Worm (Caenorhabditis elegans) whole organism, young adult: ENCODE results near the gene lgc-22.

Experiments
- F49E8.2 ChIP-seq: sonication (generic microtip); optimal IDR thresholded peaks from 3 replicates; lab custom pipeline; 2017; ENCODE audit warnings: missing genetic modification characterization, mild to moderate bottlenecking, missing compliant biosample characterization, antibody characterized with exemption, moderate library complexity; ENCODE audit not compliant: insufficient read depth
- Y79H2A.3 ChIP-seq: fragments of 200-800 bp; sonication (Bioruptor generic); conservative IDR thresholded peaks from 2 replicates; pipeline ENCODE4 v1.3.6; 2022; ENCODE audit warnings: missing genetic modification reagents, missing genetic modification characterization, missing compliant biosample characterization
- akir-1 ChIP-seq: fragments of 200-800 bp; sonication (Bioruptor generic); optimal IDR thresholded peaks from 2 replicates; lab custom pipeline; 2018; ENCODE audit warnings: mild to moderate bottlenecking, missing genetic modification characterization, moderate library complexity, missing compliant biosample characterization
- ceh-79 ChIP-seq: sonication (generic microtip); optimal IDR thresholded peaks from 2 replicates; lab custom pipeline; 2017; ENCODE audit warnings: mild to moderate bottlenecking, missing genetic modification characterization, missing compliant biosample characterization
- efl-1 ChIP-seq: fragments of 150-350 bp; optimal IDR thresholded peaks from 2 replicates; lab custom pipeline; 2014; ENCODE audit warnings: missing biosample characterization, missing genetic modification reagents, missing genetic modification characterization
- let-526 ChIP-seq: fragments of 200-800 bp; sonication (Bioruptor generic); IDR thresholded peaks from 2 replicates; pipeline ENCODE4 v1.3.6; 2022; ENCODE audit warnings: missing genetic modification reagents, missing genetic modification characterization, missing compliant biosample characterization
- mel-28 ChIP-seq: sonication (generic microtip); optimal IDR thresholded peaks from 2 replicates; lab custom pipeline; 2016; ENCODE audit warnings: borderline replicate concordance, mild to moderate bottlenecking, missing genetic modification characterization, missing compliant biosample characterization
- nfya-1 ChIP-seq: sonication (generic microtip); optimal IDR thresholded peaks from 2 replicates; lab custom pipeline; 2017; ENCODE audit warnings: antibody characterized with exemption, missing compliant biosample characterization, missing genetic modification characterization, borderline replicate concordance; ENCODE audit not compliant: insufficient read depth
- sea-2 ChIP-seq: fragments of 200-800 bp; sonication (Bioruptor generic); IDR thresholded peaks from 2 replicates; pipeline ENCODE4 v1.3.6; 2022; ENCODE audit warnings: missing genetic modification characterization, missing compliant biosample characterization
- unc-62 ChIP-seq: fragments of 150-350 bp; optimal IDR thresholded peaks from 2 replicates; lab custom pipeline; 2014; ENCODE audit warnings: missing biosample characterization, missing genetic modification reagents, missing genetic modification characterization
- ztf-25 ChIP-seq: fragments of 200-800 bp; sonication (Bioruptor generic); IDR thresholded peaks from 2 replicates; pipeline ENCODE4 v1.3.6; 2022; ENCODE audit warnings: missing genetic modification reagents, missing genetic modification characterization, missing compliant biosample characterization

- TF ChIP-seq ceh-79 (tag; lab: Kevin White, UChicago) = no peak
- TF ChIP-seq F49E8.2 = no peak
- TF ChIP-seq akir-1 (GFP tag; lab: Kevin White, UChicago) = no peak
- no peak for TF ChIP-seq unc-62
- no peak for TF ChIP-seq let-526 (GFP tag; lab: Robert Waterston, UW)
- TF ChIP-seq efl-1 (GFP tag; lab: Kevin White, UChicago) = no peak
- no peak for TF ChIP-seq Y79H2A.3 (GFP tag; lab: Robert Waterston, UW)
- no peak for TF ChIP-seq nfya-1 (tag; lab: Kevin White, UChicago)
- no peak for TF ChIP-seq mel-28 (tag; lab: Kevin White, UChicago)
- no peak for TF ChIP-seq sea-2 (GFP tag; lab: Robert Waterston, UW)
- TF ChIP-seq ztf-25 = no peak
Measured at ce11 chrIV:4336139-4336851, 35.2 kb downstream of the lgc-22 start, which contains the start of the genes W03B1.3 and oac-51.
